Fruit fly (Drosophila melanogaster) whole organism: ENCODE measurements around the gene Toll-4.

ENCODE experiments used
- pan ChIP-seq: fragments of >200 bp; optimal IDR thresholded peaks from 2 replicates; lab custom pipeline; 2017
- psq ChIP-seq: fragments of >200 bp; optimal IDR thresholded peaks from 2 replicates; lab custom pipeline; 2017

DNA sequence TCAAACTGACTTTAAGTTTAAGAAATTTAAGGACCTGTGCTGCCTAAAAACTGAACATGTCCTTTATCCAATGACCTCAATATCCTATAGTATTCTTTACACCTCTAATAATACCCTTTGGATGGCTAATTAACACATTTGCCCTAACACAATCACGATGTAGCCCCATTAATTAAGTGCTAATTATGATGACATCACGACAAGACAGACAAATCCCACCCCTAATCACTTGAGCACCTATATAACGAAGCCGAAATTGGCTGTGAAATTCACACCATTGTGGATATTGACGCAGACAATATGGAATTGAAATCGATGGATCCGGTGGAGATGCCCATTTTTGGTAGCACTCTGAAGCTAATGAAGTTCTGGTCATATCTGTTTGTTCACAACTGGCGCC, 27.6 kb downstream of the Toll-4 start, which contains the start of gene Or30a:
- no peak for TF ChIP-seq pan (lab: Kevin White, UChicago)
- no peak for TF ChIP-seq psq (lab: Kevin White, UChicago)
